Worm (Caenorhabditis elegans): Measurements from ENCODE around the gene srg-2.

srg-2 gene

DNA sequence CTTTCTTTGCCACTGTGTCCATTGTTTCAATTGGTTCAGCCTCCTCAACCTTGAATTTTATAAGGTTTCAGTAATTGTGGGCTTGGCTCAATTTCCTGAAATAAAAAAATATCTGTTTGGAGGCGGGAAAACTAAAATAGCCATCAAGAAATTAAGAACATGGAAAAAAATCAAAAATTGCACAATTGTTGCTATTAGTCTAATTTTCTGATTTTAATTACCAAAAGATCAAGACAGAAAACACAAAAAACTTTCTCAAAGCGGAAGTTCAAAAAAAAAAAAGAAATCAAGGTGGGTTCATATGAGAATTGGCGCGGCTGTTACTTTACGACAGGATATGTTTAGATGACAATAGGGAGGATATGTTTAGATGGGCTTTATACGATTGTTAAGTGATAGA lies 29.1 kb downstream of the srg-2 start, which contains the start of gene esyt-2:
TSS of gene esyt-2 (minus strand) at position 101 of the 400 bp plus-strand sequence.
- no peak for TF ChIP-seq unc-62 (GFP tag; optimal IDR thresholded peaks at IDR 0.05)

DNA sequence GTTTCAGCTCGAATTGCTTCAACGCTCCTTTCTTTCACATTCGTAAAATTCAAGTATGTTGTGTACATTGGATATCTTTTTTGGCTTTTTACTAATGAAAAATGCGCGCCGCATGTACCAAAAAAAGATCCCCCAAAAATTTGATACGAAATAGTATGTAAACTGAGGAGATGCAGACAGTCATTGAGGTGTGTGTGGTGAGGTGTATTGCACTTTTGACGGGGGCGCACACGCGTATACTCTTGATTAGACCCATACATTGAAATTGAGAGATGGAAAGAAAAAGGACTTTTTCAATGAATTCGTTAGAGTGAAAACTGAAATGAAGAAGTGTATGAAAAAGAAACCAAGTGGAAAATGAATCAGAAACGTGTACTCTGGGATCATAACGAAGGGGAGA lies 38.6 kb downstream of the srg-2 start:
- no peak for TF ChIP-seq unc-62 (GFP tag; optimal IDR thresholded peaks at IDR 0.05)

DNA sequence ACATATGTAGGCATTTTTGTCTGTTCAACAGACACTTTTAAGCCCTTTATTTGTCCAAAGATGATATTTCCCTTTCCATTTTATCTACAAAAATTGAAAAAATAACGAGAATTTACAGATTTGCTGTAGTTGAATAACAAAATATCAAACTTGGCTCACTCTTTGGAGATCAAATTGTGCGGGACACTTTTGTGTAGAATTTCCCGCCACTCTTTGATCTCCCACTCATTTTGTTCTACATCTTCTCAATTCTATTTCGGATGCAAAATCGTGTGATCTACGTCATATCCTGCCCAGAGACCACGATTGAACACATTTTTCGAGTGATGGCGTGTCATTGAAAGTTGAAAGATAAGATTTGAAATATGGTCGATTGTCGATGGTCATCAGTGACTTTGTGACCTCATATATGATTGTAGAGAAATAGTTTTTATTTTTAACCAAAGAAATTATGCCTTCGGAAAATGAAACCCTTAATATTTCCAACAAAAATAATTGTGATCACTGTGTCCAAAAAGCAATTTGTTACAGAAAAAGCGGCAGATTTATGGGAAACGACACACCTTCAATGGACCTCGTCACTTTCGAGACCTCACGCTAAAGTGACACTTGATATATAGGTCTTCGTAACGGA lies 43.1 kb downstream of the srg-2 start, which contains the start of gene hot-4:
TSS of gene hot-4 (plus strand) at position 584 of the 634 bp plus-strand sequence.
- no peak for TF ChIP-seq unc-62 (GFP tag; optimal IDR thresholded peaks at IDR 0.05)

DNA sequence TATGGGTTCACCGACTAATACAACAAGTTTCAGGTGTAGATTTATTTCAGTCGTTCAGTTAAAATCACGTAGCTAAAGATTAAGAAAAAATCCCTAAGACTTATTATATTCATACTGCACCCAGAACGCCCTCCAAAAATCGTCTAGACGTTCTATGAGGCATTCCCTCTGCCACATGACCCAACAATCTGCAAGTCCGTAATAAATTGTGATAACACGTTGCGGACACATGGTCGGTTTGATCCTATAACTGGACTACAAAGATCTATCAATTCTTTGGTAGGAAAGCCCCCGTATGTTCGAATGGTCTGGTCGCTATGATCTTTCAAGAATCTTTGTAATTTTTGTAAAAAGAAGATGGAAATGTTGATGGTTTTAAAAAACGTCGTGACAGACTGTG lies 44.1 kb downstream of the srg-2 start:
- TF ChIP-seq unc-62 (GFP tag; optimal IDR thresholded peaks at IDR 0.05), result no peak

DNA sequence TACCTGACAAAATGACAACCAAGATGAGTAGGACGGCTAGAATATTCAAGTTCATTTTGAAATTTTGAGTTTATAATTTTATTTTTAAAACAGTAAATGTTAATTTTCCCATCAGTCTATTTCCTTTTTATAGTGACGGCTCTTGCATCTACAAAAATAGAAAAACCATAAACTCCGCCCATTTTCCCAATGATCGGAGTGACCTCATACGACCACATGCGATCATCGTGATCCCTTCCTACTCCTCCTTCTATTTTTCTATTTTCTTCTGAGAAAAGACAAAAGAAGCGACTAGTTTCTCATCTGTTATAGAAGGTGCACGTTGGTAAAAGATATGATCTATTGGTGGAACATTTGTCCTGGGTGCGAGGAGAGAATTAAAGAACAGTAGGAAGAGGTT lies 44.5 kb downstream of the srg-2 start, which contains the start of gene C23G10.11:
TSS of gene C23G10.11 (minus strand) at position 101 of the 400 bp plus-strand sequence.
- no peak for TF ChIP-seq unc-62 (GFP tag; optimal IDR thresholded peaks at IDR 0.05)

DNA sequence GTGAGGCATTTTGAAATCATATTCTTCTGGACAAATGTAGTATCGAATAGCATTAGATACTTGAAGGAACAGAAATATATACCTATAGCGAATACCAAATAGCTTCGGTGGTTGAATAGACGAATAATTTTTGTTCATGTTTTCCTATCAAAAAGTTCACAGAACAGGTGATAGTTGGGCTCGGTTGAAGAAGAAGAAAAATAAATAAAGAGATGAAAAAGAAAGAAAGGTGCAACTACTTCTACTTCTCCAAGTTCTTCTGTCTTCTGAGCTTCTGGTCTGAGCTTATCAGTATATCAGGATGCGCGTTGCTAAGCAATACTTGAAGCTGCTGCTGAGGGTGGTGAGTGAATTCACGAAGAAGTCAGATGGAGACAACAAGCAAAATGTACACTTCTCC lies 46.1 kb downstream of the srg-2 start, which contains the start of gene C23G10.10:
TSS of gene C23G10.10 (minus strand) at position 101 of the 400 bp plus-strand sequence.
- no peak for TF ChIP-seq unc-62 (GFP tag; optimal IDR thresholded peaks at IDR 0.05)

DNA sequence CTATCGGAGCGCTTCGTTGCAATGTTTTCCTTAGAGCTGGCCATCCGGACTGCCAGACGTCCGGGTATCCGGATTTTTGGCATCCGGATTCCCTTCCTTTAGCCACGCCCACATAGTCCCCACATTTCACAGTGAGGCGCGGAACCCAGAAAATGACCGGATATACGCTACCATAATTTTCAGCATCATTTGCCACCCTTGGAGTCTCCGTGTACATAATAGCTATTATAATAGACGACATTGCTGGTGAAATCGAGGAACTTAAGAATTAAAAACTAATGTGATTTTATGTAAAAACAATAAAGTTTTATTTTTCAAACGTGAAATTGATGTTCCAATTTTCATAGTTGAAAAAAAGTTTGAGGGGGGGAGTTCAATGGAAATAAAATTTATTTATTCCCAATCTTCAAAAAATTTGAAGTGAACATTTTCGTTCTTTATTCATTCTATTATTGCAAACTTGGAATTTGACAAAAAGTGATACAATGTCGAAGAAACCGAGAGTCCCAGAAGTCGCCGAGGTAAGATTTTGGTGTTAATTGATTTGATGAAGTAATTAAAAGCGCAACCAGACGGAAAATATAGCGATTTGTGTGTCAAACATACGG lies 49.7 kb downstream of the srg-2 start:
- TF ChIP-seq unc-62 (GFP tag; optimal IDR thresholded peaks at IDR 0.05), result no peak

DNA sequence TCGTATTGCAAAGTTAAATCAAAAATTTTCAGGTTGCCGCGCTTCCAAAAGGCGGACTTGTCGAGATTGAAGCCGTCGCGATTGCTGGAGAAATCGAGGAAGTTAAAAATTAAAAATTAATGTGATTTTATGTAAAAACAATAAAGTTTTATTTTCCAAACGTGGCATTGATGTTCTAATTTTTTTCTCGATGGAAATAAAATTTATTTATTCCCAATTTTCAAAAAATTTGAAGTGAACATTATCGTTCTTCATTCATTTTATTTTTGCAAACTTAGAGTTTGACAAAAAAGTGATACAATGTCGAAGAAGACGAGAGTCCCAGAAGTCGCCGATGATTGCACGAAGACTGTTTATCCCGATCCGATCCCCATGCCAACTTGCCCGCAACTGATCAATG lies 51.0 kb downstream of the srg-2 start, which contains the start of gene C23G10.1:
TSS of gene C23G10.1 (plus strand) at position 301 of the 400 bp plus-strand sequence.
- no peak for TF ChIP-seq unc-62 (GFP tag; optimal IDR thresholded peaks at IDR 0.05)

All from whole organism, dauer.